Fruit fly (Drosophila melanogaster) whole organism: Measurements from ENCODE around the gene CG14958.

Experiments used
- CG8478 ChIP-seq: fragments of >200 bp; optimal IDR thresholded peaks from 2 replicates; lab custom pipeline; 2018; ENCODE audit warnings: inconsistent platforms
- EcR ChIP-seq, 2 experiments: fragments of >200 bp; optimal IDR thresholded peaks; 2 replicates each; lab custom pipeline; 2017; ENCODE audit warnings: missing biosample characterization in 2 of 2, missing genetic modification characterization in 2 of 2, missing genetic modification reagents in 2 of 2
- pan ChIP-seq: fragments of >200 bp; optimal IDR thresholded peaks from 2 replicates; lab custom pipeline; 2017
- psq ChIP-seq: fragments of >200 bp; optimal IDR thresholded peaks from 2 replicates; lab custom pipeline; 2017
- usp ChIP-seq: fragments of >200 bp; optimal IDR thresholded peaks from 2 replicates; lab custom pipeline; 2017; ENCODE audit warnings: missing biosample characterization, missing genetic modification characterization, mixed read lengths

DNA sequence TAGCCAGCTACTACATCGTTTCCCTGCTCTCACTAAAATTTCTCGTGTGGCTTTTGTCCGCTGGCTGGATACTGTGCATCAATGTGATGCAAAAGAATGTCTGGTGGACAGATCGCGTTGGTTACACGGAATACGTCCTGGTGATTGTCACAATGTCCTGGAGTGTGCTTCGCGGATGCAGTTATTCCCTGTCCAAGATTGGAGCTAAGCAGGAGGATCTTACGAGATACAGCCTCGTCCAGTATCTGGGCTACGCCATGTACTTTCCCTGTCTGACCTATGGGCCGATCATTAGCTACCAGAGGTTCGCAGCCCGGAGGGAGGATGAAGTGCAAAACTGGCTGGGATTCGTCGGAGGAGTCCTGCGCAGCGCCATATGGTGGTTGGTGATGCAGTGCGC, 27.2 kb upstream of the CG14958 start:
- no peak for TF ChIP-seq usp (GFP tag; lab: Kevin White, UChicago)
- no peak for TF ChIP-seq pan (lab: Kevin White, UChicago)
- TF ChIP-seq psq, result no peak
- no peak for TF ChIP-seq EcR (GFP tag; optimal IDR thresholded peaks at IDR 0.05; lab: Kevin White, UChicago)
- TF ChIP-seq CG8478, result no peak
